Worm (Caenorhabditis elegans) whole organism, young adult: ENCODE data around the gene col-73.

ENCODE experiments used
- C17E4.6 ChIP-seq: fragments of 200-800 bp; sonication (Bioruptor generic); IDR thresholded peaks from 2 replicates; pipeline ENCODE4 v1.3.6; 2022; ENCODE audit warnings: missing genetic modification reagents, missing genetic modification characterization, missing compliant biosample characterization
- ceh-91 ChIP-seq: fragments of 200-800 bp; sonication (Bioruptor generic); IDR thresholded peaks from 2 replicates; pipeline ENCODE4 v1.3.6; 2022; ENCODE audit warnings: missing genetic modification reagents, missing genetic modification characterization, missing compliant biosample characterization
- egl-44 ChIP-seq: fragments of 200-800 bp; sonication (Bioruptor generic); IDR thresholded peaks from 2 replicates; pipeline ENCODE4 v1.3.6; 2022; ENCODE audit warnings: missing genetic modification reagents, missing genetic modification characterization, missing compliant biosample characterization
- pha-4 ChIP-seq: fragments of 150-350 bp; sonication (generic microtip); optimal IDR thresholded peaks from 2 replicates; lab custom pipeline; 2014; ENCODE audit warnings: missing biosample characterization, missing genetic modification reagents, missing genetic modification characterization
- sea-2 ChIP-seq: fragments of 200-800 bp; sonication (Bioruptor generic); IDR thresholded peaks from 2 replicates; pipeline ENCODE4 v1.3.6; 2022; ENCODE audit warnings: missing genetic modification characterization, missing compliant biosample characterization
- unc-130 ChIP-seq: sonication (generic microtip); optimal IDR thresholded peaks from 2 replicates; lab custom pipeline; 2016; ENCODE audit warnings: missing genetic modification reagents, missing genetic modification characterization, missing compliant biosample characterization
- ztf-22 ChIP-seq: fragments of 200-800 bp; sonication (Bioruptor generic); optimal IDR thresholded peaks from 2 replicates; lab custom pipeline; 2018; ENCODE audit warnings: mild to moderate bottlenecking, missing genetic modification characterization, moderate library complexity, missing compliant biosample characterization

Gene col-73

DNA sequence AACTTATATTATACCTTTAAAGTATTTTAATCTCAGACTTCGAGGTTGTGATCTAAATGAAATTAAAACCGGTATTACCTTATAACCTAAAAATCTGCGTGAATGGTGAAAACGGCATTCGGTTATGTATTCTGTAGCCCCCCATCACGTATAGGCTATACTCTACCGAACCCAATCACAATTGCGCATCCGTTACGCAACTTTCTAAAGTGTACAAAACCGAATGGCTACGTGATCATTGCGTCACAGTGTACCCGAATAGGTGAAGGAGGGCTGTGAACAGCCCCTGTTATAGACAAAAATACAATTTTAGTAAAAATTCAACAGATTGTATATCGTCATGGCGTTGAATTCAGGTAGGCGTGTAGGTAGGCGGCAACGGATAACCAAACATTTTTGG is 50.3 kb downstream of the col-73 start:
- no peak for TF ChIP-seq ztf-22 (GFP tag; lab: Kevin White, UChicago)
- no peak for TF ChIP-seq C17E4.6
- no peak for TF ChIP-seq ceh-91 (GFP tag; lab: Robert Waterston, UW)
- no peak for TF ChIP-seq sea-2
- no peak for TF ChIP-seq pha-4 (tag; lab: Kevin White, UChicago)
- no peak for TF ChIP-seq egl-44 (GFP tag; lab: Robert Waterston, UW)
- TF ChIP-seq unc-130 (GFP tag; lab: Kevin White, UChicago): no peak
- TF ChIP-seq, all 124 proteins: peak for 0
